Fruit fly (Drosophila melanogaster): ENCODE measurements around the gene Rab3GAP1.

Rab3GAP1 gene

DNA sequence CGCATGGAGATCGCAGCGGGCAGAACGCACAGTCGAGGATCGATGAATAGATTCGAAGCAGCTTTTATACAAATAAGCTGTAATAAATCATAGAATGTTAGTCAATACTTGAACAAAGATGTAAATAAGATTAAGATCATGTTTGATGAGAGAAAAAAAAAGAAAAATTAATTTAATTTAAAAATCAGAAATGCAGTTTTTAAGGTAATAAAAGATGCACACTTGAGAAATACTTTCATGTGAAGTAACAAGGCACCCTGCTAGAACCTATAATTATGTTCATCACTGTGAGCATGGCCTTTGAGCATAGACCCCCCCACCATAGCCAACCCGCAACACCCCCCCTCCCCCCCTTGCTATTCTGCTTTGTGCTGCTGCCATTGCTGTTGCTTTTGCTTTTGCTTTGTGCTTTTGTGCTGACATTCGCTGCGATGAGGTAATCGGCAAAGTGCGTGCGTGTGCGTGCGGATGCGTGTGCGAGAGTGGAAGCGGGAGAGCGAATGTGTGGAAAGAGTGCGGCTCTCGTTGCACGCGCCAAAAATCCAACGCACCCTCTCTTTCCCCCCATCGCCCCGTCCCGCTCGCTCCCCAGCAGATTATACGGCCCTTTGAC lies 32.4 kb upstream of the Rab3GAP1 start:
- TF ChIP-seq CTCF (optimal IDR thresholded peaks at IDR 0.05) (no peak), CG8478 (optimal IDR thresholded peaks at IDR 0.05) (peak; percentile 7)

DNA sequence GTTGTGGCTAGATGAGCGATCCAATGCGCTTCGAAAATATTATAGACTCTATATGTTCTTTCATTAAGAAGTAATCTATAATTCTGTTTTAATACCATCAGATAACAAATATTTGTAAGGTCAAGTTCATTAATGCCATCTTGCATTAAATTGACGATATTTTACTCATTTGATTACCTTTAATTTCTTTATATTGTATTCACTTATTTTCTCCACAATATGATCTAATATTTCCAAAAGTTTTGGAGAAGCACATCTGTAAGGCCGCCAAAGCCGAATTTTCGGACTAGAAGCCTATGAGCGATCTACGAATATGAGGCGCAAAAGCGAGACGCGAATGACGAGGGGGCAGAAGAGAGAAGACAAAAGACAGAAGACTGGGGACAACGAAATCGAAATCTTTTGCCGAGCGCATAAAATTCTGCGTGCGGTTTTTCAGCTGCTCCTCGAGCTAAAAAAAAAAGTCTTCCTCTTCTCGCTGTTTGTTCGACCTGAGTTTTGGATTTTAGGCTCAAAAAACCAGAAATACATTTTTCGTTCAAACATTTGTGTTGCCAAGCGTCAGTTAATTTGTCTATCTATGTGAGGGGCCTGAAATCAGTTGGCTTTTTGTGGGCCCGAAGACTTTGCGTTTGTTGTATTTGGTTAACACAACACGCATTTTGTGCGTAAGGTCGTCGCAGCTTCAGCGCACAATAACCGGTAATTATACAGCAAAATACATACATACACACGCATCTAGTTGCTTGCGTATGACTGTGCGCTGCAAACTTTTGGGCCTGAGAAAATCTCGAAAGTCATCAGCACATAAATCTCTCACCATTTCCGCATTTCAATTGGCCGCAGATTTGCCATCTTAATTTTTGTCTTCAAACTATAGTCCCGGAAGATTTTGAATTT lies 27.9 kb upstream of the Rab3GAP1 start:
- TF ChIP-seq CTCF (optimal IDR thresholded peaks at IDR 0.05) (no peak), CG8478 (optimal IDR thresholded peaks at IDR 0.05) (no peak)

DNA sequence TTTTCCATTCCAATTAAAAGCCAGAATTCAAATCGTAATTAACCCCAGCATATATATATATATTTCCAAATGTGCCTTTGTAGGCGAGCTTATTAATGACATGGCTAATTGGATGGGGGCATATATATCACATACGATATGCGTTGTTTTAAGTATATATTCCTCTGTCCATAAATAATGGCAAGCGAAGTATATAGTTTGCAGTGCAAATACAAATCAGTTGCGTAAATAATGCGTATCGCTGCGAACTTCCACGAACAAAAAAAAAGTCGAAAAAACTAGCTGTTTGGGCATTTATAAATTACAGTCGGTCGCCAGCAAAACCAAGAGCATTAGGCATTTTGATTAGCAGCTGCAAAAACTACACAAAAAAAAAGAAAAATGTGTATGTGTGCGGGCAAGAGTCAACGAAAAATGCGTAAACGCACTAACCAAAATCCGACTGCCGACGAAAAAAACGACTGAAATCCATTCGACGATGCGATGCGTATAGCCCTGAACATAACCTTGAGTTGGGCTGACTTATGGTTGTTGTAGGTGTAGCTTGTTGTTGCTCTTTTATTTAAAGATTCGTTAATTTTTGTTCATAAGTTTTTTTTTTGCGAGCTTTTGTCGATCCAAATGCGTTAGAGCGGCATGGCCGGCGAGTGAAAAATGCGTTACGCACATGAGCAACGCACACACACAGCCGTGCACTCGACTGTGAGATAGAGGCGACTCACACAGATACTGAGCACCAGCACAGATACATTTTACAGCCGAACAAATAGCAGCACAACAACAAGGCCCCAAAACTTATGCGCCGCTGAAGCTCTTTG lies 27.1 kb upstream of the Rab3GAP1 start:
- TF ChIP-seq CTCF (optimal IDR thresholded peaks at IDR 0.05) (no peak), CG8478 (optimal IDR thresholded peaks at IDR 0.05) (no peak)

DNA sequence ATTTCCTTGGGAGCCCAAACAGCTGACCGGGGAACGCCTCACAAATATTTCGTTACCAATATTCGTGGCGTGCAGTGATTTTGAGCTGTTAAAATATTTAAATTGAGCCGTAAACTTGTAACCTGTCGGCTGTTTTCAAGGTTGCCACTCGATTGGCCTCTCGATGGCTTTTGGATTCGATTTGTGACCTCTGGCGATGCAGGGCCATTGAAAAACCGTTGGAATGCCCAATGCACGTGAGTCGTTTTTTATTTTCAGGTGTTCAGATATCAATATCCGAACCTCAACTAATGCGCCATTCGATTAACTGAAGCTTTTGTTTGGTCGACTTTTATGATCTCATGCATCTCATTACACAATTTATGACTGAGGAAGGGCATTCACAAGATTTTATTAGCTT lies 26.3 kb upstream of the Rab3GAP1 start:
- TF ChIP-seq CG8478 (optimal IDR thresholded peaks at IDR 0.05) (no peak), CTCF (optimal IDR thresholded peaks at IDR 0.05) (no peak)

DNA sequence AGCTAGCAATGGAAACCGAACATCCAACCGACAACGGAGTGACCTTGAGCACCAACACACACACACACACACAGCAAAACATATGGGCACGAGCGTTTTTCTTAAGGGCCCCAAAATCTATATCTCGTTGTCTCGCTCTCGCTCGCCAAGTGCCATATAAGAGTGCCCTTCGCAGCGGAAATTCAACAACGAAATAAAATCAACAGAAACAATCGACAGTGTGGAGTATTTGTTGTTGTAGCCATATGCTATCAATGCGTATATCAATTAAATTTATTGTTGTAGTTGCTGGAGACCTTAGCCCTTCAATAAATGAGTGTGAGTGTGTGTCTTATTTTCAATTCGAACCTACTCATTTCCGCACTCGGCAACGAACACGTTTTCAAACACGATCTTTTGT lies 25.6 kb upstream of the Rab3GAP1 start:
- TF ChIP-seq CG8478 (optimal IDR thresholded peaks at IDR 0.05): no peak
- no peak for TF ChIP-seq CTCF (optimal IDR thresholded peaks at IDR 0.05)

DNA sequence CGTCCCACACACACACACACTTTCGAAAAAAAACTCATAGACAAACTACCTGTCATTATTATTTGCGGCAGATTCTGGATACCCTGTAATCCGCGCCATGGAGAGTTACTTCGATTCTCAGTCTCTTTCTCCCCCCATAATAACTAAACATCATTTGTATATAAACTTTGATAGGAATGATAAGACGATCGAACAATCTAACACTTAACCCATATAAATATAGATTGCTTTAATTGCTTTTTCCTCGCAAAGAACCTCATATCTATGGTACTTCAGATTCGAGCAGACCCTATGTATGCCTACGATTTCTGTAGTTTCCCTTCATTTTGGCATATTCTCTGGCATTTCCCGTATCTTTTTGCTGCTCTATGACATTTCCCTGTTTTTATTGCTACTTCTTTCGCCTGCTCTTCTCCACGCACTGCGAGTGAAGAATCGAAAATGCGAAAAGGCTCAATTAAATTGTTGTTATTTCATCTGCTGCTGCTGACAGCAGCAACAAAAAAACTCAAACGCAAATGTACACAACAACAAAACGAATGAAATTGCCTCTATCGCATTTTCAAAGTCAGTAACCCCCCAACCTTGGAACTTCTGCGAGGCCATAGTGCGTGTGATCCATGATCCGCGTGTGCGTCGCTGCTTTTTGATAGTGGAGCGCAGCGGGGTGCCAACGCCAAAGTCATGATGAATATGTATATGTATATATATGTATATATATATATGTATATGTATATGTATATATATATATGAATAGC lies 23.3 kb upstream of the Rab3GAP1 start:
- TF ChIP-seq CTCF (optimal IDR thresholded peaks at IDR 0.05) (no peak), CG8478 (optimal IDR thresholded peaks at IDR 0.05) (no peak)

DNA sequence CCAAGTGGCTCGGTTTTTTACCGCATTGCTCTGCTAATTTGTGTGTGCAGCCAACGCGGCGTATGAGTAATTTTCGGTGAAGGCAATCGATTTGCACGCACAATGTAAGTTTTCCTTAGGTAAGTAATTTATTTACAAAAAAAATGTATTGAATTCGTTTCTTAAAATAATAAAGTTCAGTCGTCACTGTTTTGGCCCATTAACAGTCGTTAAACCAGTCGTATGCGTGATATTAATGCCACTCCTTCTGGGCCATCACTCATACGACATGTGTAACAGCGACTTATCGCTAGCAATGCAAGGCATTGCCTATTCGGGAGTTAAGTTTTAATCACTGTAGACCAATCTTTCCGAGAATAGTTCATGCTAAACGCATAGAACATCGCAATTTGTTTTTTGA lies 22.4 kb upstream of the Rab3GAP1 start:
- TF ChIP-seq CG8478 (optimal IDR thresholded peaks at IDR 0.05) (no peak), CTCF (optimal IDR thresholded peaks at IDR 0.05) (no peak)

DNA sequence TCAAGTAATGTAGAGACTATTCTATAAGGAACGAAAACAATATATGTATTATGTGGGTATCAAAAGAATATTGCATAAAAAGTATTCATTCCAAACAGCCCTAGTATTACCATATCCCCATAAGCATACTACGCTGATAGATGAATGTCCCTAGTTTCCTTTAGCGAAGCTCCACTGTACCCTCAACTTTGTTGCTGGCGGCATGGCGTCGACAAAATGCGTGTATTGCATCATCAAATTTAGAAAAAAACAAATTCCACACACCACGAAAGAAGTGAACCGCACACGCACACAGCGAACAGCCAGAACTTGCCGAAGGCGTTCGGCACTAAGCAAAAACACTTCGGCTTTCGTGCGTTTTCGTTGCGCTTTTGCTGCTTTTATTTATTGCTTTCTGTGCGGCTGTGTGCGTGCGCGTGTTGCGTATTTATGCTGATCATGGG lies 21.8 kb upstream of the Rab3GAP1 start:
- TF ChIP-seq CG8478 (optimal IDR thresholded peaks at IDR 0.05): no peak
- no peak for TF ChIP-seq CTCF (optimal IDR thresholded peaks at IDR 0.05)

DNA sequence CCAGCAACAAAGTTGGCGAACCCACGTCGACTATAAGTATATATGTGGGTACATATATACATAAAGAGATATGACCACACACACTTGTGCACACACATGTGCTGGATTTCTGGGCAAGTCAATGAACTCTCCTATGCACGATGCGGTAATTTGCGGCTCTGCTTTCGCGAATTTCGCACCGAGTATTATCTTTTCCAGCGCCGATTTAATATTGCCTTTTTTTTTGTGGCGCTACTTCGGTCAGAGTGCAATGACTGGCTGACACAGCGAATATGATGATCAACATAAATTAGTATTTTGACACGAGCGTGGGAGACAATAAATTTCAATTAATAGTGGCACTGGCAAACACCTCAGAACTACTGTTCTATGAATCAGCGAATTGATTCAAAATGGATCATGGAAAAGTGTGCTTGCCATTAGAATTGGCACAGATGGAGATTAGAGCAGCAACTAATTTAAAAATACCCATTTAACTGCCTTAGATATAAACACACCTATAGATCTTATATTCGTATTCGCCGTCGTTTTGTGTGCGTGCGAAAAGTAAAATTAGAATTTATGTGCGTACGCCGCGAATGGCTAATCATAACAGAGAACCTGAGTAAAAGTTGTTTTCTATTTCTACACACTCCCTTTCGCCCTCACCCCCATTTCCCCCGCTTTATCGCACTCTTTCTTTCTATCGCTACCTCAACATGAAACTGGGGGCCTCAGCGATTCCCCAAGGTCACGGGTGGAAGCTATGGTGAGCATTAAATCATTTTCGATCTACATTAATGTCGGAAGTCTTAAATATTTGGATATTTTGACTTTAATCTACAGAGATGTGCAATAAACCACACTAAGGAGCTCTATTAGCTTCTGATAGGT lies 20.7 kb upstream of the Rab3GAP1 start:
- TF ChIP-seq CTCF (optimal IDR thresholded peaks at IDR 0.05) (no peak), CG8478 (optimal IDR thresholded peaks at IDR 0.05) (no peak)

DNA sequence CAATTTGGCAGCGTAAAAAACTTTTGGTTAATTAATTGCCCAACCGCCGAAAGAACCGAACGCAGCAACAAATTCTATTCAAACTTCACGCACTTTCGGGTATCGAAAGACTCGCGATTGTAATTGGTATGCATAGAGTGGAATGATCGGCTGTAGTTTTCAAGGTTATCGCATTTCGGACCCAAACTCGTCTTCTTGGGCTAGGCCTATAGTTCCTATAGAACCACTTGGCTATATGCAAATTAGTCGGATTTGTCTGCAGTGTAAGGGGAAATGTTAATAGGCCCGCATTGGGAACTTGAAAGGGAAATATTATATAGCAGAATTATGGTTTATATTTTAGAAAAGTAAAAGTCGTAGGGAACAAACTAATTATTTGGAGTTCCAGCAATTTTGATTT lies 19.6 kb upstream of the Rab3GAP1 start:
- no peak for TF ChIP-seq CG8478 (optimal IDR thresholded peaks at IDR 0.05)
- TF ChIP-seq CTCF (optimal IDR thresholded peaks at IDR 0.05): no peak

DNA sequence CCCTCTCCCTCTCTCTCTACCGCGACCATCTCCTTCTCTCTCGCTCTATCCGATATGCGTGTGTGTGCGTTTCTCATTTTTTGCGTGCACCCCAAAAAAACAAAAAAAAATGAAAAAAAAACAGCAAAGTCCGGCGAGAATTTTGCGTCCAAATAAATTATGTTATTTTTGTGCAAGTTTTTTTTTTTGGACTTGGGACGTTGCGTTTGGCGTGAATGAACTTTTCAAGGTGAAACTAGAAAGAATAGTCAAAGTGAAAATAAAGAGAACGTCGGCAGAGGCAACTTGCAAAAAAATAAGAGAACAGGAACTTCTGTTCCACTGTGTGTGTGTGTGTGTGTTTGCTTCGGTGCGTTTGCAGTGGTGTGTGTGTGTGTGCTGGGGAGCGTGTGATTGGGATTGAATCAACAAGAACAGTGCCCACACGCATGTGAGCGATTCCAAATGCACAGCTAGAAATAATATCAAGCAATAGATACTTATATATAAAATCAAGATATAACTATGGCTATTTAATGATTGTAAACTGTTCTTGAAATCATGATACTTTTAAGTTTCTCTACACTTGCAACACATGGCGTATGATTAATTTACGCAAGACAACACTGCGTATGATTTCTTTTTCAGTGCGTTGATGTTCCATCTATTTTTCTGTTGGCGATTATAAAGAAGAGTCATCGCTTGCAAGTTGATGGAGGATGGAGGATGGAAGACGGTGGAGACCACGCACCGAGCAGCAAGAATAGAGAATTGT lies 18.4 kb upstream of the Rab3GAP1 start:
- no peak for TF ChIP-seq CG8478 (optimal IDR thresholded peaks at IDR 0.05)
- TF ChIP-seq CTCF (optimal IDR thresholded peaks at IDR 0.05): no peak

DNA sequence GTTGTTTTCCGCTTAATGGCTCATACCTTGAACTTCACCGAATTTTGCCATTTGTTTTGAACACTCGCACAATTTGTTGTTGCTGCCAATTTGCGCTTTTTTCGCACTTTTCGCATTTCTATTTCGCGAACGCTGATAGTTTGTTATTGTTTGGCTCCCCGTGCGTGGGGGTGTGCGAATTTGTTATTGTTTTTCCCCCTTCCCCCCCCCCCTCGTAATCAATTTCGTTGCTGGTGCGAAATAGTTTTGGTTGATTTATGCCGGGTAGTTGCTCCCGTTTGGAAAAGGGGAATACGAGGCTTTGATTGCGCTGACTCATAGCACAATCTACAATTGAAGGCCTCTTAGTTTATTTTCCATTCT lies 17.5 kb upstream of the Rab3GAP1 start:
- TF ChIP-seq CTCF (optimal IDR thresholded peaks at IDR 0.05) (no peak), CG8478 (optimal IDR thresholded peaks at IDR 0.05) (no peak)

DNA sequence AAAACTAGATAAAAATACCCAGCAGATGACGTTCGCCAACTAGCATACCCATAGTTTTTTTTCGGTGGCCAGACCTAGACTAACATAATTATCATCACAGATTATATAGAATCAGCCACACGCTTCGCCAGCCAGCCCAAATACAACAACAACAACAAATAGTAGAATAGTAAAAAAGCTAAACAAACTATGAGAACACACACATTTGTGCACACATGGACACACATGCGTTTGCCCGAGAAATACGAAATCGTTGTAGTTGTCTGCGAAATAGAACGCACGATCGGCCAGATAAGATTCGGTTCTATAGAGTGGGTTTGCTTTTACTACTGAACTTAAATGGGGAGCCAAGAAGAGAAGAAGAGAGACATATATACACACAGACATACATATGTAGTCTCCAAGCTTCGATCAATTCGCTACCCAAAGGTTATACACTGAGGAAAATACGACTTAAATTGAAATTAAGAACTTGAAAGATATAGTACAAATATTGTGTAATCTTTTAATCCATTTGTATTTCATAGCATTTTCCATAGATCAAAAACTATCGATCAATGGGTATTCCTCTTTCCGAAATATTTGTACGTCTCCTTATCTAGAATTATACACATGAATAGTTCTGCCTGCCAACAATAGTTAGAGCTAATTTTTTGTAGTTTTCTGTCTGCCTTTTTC lies 17.0 kb upstream of the Rab3GAP1 start:
- no peak for TF ChIP-seq CTCF (optimal IDR thresholded peaks at IDR 0.05)
- TF ChIP-seq CG8478 (optimal IDR thresholded peaks at IDR 0.05): no peak
